Fruit fly (Drosophila melanogaster) whole organism, prepupa: Measurements from ENCODE around the gene Idua.

ENCODE experiments used
- CG31627 ChIP-seq: fragments of 200-800 bp; sonication (Bioruptor generic); optimal IDR thresholded peaks from 3 replicates; lab custom pipeline; 2016; ENCODE audit warnings: missing biosample characterization, missing genetic modification characterization
- CG6792 ChIP-seq: fragments of 200-800 bp; sonication (Bioruptor generic); optimal IDR thresholded peaks from 3 replicates; lab custom pipeline; 2016; ENCODE audit warnings: missing biosample characterization, missing genetic modification characterization
- CG8632 ChIP-seq: fragments of 200-800 bp; sonication (Bioruptor generic); optimal IDR thresholded peaks from 3 replicates; lab custom pipeline; 2016; ENCODE audit warnings: missing biosample characterization, missing genetic modification characterization
- Eip93F ChIP-seq: fragments of 200-800 bp; sonication (Bioruptor generic); optimal IDR thresholded peaks from 2 replicates; lab custom pipeline; 2016; ENCODE audit warnings: missing biosample characterization, mild to moderate bottlenecking, missing genetic modification characterization
- Ets21C ChIP-seq: fragments of 200-800 bp; sonication (Bioruptor generic); optimal IDR thresholded peaks from 3 replicates; lab custom pipeline; 2016; ENCODE audit warnings: missing biosample characterization, missing genetic modification characterization
- Hr4 ChIP-seq: fragments of 200-800 bp; sonication (Bioruptor generic); optimal IDR thresholded peaks from 3 replicates; lab custom pipeline; 2016; ENCODE audit warnings: missing biosample characterization, missing genetic modification characterization
- Lpt ChIP-seq: fragments of 200-800 bp; sonication (Bioruptor generic); optimal IDR thresholded peaks from 3 replicates; lab custom pipeline; 2016; ENCODE audit warnings: missing biosample characterization, missing genetic modification characterization
- acj6 ChIP-seq: fragments of 200-800 bp; sonication (Bioruptor generic); optimal IDR thresholded peaks from 3 replicates; lab custom pipeline; 2016; ENCODE audit warnings: missing biosample characterization, missing genetic modification characterization
- cyc ChIP-seq: fragments of 200-800 bp; sonication (Bioruptor generic); optimal IDR thresholded peaks from 3 replicates; lab custom pipeline; 2016; ENCODE audit warnings: missing biosample characterization, missing genetic modification characterization
- fkh ChIP-seq: fragments of 200-800 bp; sonication (Bioruptor generic); optimal IDR thresholded peaks from 3 replicates; lab custom pipeline; 2017; ENCODE audit warnings: missing biosample characterization, mild to moderate bottlenecking, missing genetic modification characterization, moderate library complexity
- spab ChIP-seq: fragments of 200-800 bp; sonication (Bioruptor generic); optimal IDR thresholded peaks from 2 replicates; lab custom pipeline; 2017; ENCODE audit warnings: missing biosample characterization, mild to moderate bottlenecking, missing genetic modification characterization, missing genetic modification reagents
- ss ChIP-seq, 2 experiments: fragments of 200-800 bp; sonication (Bioruptor generic); optimal IDR thresholded peaks; 2 replicates in 1 of 2; 3 replicates in 1 of 2; lab custom pipeline; 2017 to 2018; ENCODE audit warnings: mild to moderate bottlenecking in 2 of 2, missing biosample characterization in 2 of 2, missing genetic modification characterization in 2 of 2, moderate library complexity in 1 of 2

- TF ChIP-seq Hr4 (no peak), Eip93F (GFP tag; lab: Kevin White, UChicago) (no peak), acj6 (GFP tag; lab: Kevin White, UChicago) (no peak), fkh (GFP tag; lab: Kevin White, UChicago) (no peak), CG31627 (GFP tag; lab: Kevin White, UChicago) (no peak), cyc (GFP tag; lab: Kevin White, UChicago) (no peak), CG8632 (GFP tag; lab: Kevin White, UChicago) (no peak), Lpt (GFP tag; lab: Kevin White, UChicago) (no peak), CG6792 (GFP tag; lab: Kevin White, UChicago) (no peak), spab (GFP tag; lab: Kevin White, UChicago) (peak; percentile 33), ss (GFP tag; optimal IDR thresholded peaks at IDR 0.05; lab: Kevin White, UChicago) (peak; percentile 42 to 47), Ets21C (no peak)
These were observed 44.4 kb downstream of the Idua start for dm6 chr2L:11068441-11068840.
